Fruit fly (Drosophila melanogaster) whole organism, embryonic: ENCODE data around the gene CG34148.

ENCODE experiments used
- ATbp ChIP-seq: fragments of 200-800 bp; sonication (Bioruptor generic); optimal IDR thresholded peaks from 2 replicates; lab custom pipeline; 2017; ENCODE audit warnings: missing biosample characterization, mild to moderate bottlenecking, missing genetic modification characterization, missing genetic modification reagents
- Blimp-1 ChIP-seq: fragments of 200-800 bp; sonication (Bioruptor generic); optimal IDR thresholded peaks from 3 replicates; lab custom pipeline; 2018; ENCODE audit warnings: missing biosample characterization, missing genetic modification characterization, mild to moderate bottlenecking, moderate library complexity, missing genetic modification reagents
- CG10366 ChIP-seq: fragments of 200-800 bp; sonication (Bioruptor generic); IDR thresholded peaks from 2 replicates; pipeline ENCODE4 v1.3.6; 2022; ENCODE audit warnings: missing biosample characterization, missing genetic modification characterization
- CG12391 ChIP-seq: fragments of 200-800 bp; sonication (Bioruptor generic); optimal IDR thresholded peaks from 3 replicates; lab custom pipeline; 2018; ENCODE audit warnings: missing biosample characterization, mild to moderate bottlenecking, missing genetic modification characterization, moderate library complexity
- CG13424 ChIP-seq: fragments of 200-800 bp; sonication (Bioruptor generic); optimal IDR thresholded peaks from 2 replicates; lab custom pipeline; 2019; ENCODE audit warnings: missing biosample characterization, mild to moderate bottlenecking, missing genetic modification characterization, moderate library complexity
- CG15269 ChIP-seq: fragments of 200-800 bp; sonication (Bioruptor generic); optimal IDR thresholded peaks from 2 replicates; lab custom pipeline; 2018; ENCODE audit warnings: missing biosample characterization, mild to moderate bottlenecking, missing genetic modification characterization, moderate library complexity
- CG17359 ChIP-seq: fragments of 200-800 bp; sonication (Bioruptor generic); optimal IDR thresholded peaks from 3 replicates; lab custom pipeline; 2018; ENCODE audit warnings: missing biosample characterization, mild to moderate bottlenecking, missing genetic modification characterization, moderate library complexity
- CG17361 ChIP-seq: fragments of 200-800 bp; sonication (Bioruptor generic); IDR thresholded peaks from 3 replicates; pipeline ENCODE4 v1.3.6; 2022; ENCODE audit warnings: missing biosample characterization, missing genetic modification characterization
- CG18011 ChIP-seq: fragments of 200-800 bp; sonication (Bioruptor generic); optimal IDR thresholded peaks from 2 replicates; lab custom pipeline; 2017; ENCODE audit warnings: missing biosample characterization, missing genetic modification characterization, mild to moderate bottlenecking, moderate library complexity, missing genotype
- CG18619 ChIP-seq: fragments of 200-800 bp; sonication (Bioruptor generic); optimal IDR thresholded peaks from 3 replicates; lab custom pipeline; 2017; ENCODE audit warnings: missing biosample characterization, mild to moderate bottlenecking, missing genetic modification characterization
- CG6689 ChIP-seq: fragments of 200-800 bp; sonication (Bioruptor generic); IDR thresholded peaks from 2 replicates; pipeline ENCODE4 v1.3.6; 2022; ENCODE audit warnings: missing biosample characterization, missing genetic modification characterization
- CG8944 ChIP-seq: fragments of 200-800 bp; sonication (Bioruptor generic); optimal IDR thresholded peaks from 3 replicates; lab custom pipeline; 2016; ENCODE audit warnings: missing biosample characterization, missing genetic modification characterization
- CG9797 ChIP-seq: fragments of 200-800 bp; sonication (Bioruptor generic); optimal IDR thresholded peaks from 3 replicates; lab custom pipeline; 2018; ENCODE audit warnings: missing biosample characterization, mild to moderate bottlenecking, missing genetic modification characterization
- D19A ChIP-seq: fragments of 200-800 bp; optimal IDR thresholded peaks from 3 replicates; lab custom pipeline; 2019; ENCODE audit warnings: missing biosample characterization, mild to moderate bottlenecking, missing genetic modification characterization, moderate library complexity
- Deaf1 ChIP-seq: fragments of 200-800 bp; optimal IDR thresholded peaks from 3 replicates; lab custom pipeline; 2019; ENCODE audit warnings: missing biosample characterization, mild to moderate bottlenecking, missing genetic modification characterization, moderate library complexity
- Dip2 ChIP-seq: fragments of 200-800 bp; sonication (Bioruptor generic); IDR thresholded peaks from 2 replicates; pipeline ENCODE4 v1.3.6; 2022; ENCODE audit warnings: missing biosample characterization, missing genetic modification characterization
- Fer2 ChIP-seq: fragments of 200-800 bp; sonication (Bioruptor generic); optimal IDR thresholded peaks from 2 replicates; lab custom pipeline; 2018; ENCODE audit warnings: missing biosample characterization, mild to moderate bottlenecking, missing genetic modification characterization, moderate library complexity
- GATAe ChIP-seq: fragments of 200-800 bp; sonication (Bioruptor generic); conservative IDR thresholded peaks from 2 replicates; pipeline ENCODE4 v1.3.6; 2022; ENCODE audit warnings: missing biosample characterization, missing genetic modification characterization
- Hr39 ChIP-seq: fragments of >200 bp; optimal IDR thresholded peaks from 2 replicates; lab custom pipeline; 2017
- Kr ChIP-seq: fragments of 200-800 bp; sonication (Bioruptor generic); optimal IDR thresholded peaks from 2 replicates; lab custom pipeline; 2017; ENCODE audit warnings: missing biosample characterization, mild to moderate bottlenecking, missing genetic modification characterization
- MESR4 ChIP-seq: fragments of 200-800 bp; sonication (Bioruptor generic); optimal IDR thresholded peaks from 2 replicates; lab custom pipeline; 2018; ENCODE audit warnings: missing biosample characterization, mild to moderate bottlenecking, missing genetic modification characterization, moderate library complexity
- Mes4 ChIP-seq: fragments of 200-800 bp; sonication (Bioruptor generic); optimal IDR thresholded peaks from 2 replicates; lab custom pipeline; 2016; ENCODE audit warnings: missing biosample characterization, missing genetic modification characterization
- Nf-YB ChIP-seq: fragments of 200-800 bp; sonication (Bioruptor generic); optimal IDR thresholded peaks from 3 replicates; lab custom pipeline; 2019; ENCODE audit warnings: missing biosample characterization, mild to moderate bottlenecking, missing genetic modification characterization, moderate library complexity
- NfI ChIP-seq: fragments of 200-800 bp; sonication (Bioruptor generic); optimal IDR thresholded peaks from 3 replicates; lab custom pipeline; 2018; ENCODE audit warnings: missing biosample characterization, mild to moderate bottlenecking, missing genetic modification characterization, moderate library complexity
- Opbp ChIP-seq: fragments of 200-800 bp; sonication (Bioruptor generic); IDR thresholded peaks from 3 replicates; pipeline ENCODE4 v1.3.6; 2022; ENCODE audit warnings: missing biosample characterization, missing genetic modification characterization; ENCODE audit not compliant: partially characterized antibody
- Rfx ChIP-seq: fragments of 200-800 bp; sonication (Bioruptor generic); IDR thresholded peaks from 2 replicates; pipeline ENCODE4 v1.3.6; 2022; ENCODE audit warnings: missing biosample characterization, missing genetic modification characterization
- Sox100B ChIP-seq: fragments of 200-800 bp; sonication (Bioruptor generic); optimal IDR thresholded peaks from 3 replicates; lab custom pipeline; 2018; ENCODE audit warnings: missing biosample characterization, mild to moderate bottlenecking, missing genetic modification characterization
- Ssrp ChIP-seq: fragments of 200-800 bp; sonication (Bioruptor generic); optimal IDR thresholded peaks from 2 replicates; lab custom pipeline; 2018; ENCODE audit warnings: missing biosample characterization, mild to moderate bottlenecking, missing genetic modification characterization, moderate library complexity
- TFAM ChIP-seq: fragments of 200-800 bp; sonication (Bioruptor generic); optimal IDR thresholded peaks from 2 replicates; lab custom pipeline; 2017; ENCODE audit warnings: missing biosample characterization, missing genetic modification characterization, inconsistent platforms
- YL-1 ChIP-seq: fragments of 200-800 bp; sonication (Bioruptor generic); optimal IDR thresholded peaks from 3 replicates; lab custom pipeline; 2017; ENCODE audit warnings: missing biosample characterization, mild to moderate bottlenecking, missing genetic modification characterization
- ab ChIP-seq: fragments of 200-800 bp; sonication (Bioruptor generic); optimal IDR thresholded peaks from 2 replicates; lab custom pipeline; 2016; ENCODE audit warnings: missing biosample characterization, missing genetic modification characterization
- al ChIP-seq: fragments of 200-800 bp; sonication (Bioruptor generic); IDR thresholded peaks from 2 replicates; pipeline ENCODE4 v1.3.6; 2022; ENCODE audit warnings: missing biosample characterization, missing genetic modification characterization
- bcd ChIP-seq: fragments of 200-800 bp; sonication (Bioruptor generic); optimal IDR thresholded peaks from 2 replicates; lab custom pipeline; 2017; ENCODE audit warnings: missing biosample characterization, mild to moderate bottlenecking, missing genetic modification characterization
- br ChIP-seq: fragments of >200 bp; optimal IDR thresholded peaks from 2 replicates; lab custom pipeline; 2017
- btn ChIP-seq: fragments of 200-800 bp; sonication (Bioruptor generic); optimal IDR thresholded peaks from 2 replicates; lab custom pipeline; 2016; ENCODE audit warnings: missing biosample characterization, missing genetic modification characterization
- chinmo ChIP-seq: fragments of 200-800 bp; sonication (Bioruptor generic); IDR thresholded peaks from 4 replicates; pipeline ENCODE4 v1.3.6; 2022; ENCODE audit warnings: missing biosample characterization, missing genetic modification characterization; ENCODE audit not compliant: partially characterized antibody
- croc ChIP-seq: fragments of 200-800 bp; sonication (Bioruptor generic); conservative IDR thresholded peaks from 3 replicates; pipeline ENCODE4 v1.3.6; 2022; ENCODE audit warnings: missing biosample characterization, missing genetic modification characterization
- crp ChIP-seq, 2 experiments: fragments of 200-800 bp; sonication (Bioruptor generic); optimal IDR thresholded peaks; 2 replicates in 1 of 2; 3 replicates in 1 of 2; lab custom pipeline; 2017; ENCODE audit warnings: missing biosample characterization in 2 of 2, missing genetic modification characterization in 2 of 2, mild to moderate bottlenecking in 1 of 2, moderate library complexity in 1 of 2
- dmrt11E ChIP-seq: fragments of 200-800 bp; sonication (Bioruptor generic); optimal IDR thresholded peaks from 3 replicates; lab custom pipeline; 2018; ENCODE audit warnings: missing biosample characterization, mild to moderate bottlenecking, missing genetic modification characterization, moderate library complexity
- emc ChIP-seq: fragments of 200-800 bp; sonication (Bioruptor generic); optimal IDR thresholded peaks from 2 replicates; lab custom pipeline; 2016; ENCODE audit warnings: missing biosample characterization, missing genetic modification characterization
- fru ChIP-seq: fragments of >200 bp; optimal IDR thresholded peaks from 2 replicates; lab custom pipeline; 2017
- lov ChIP-seq, 2 experiments: fragments of 200-800 bp in 1 of 2; fragments of >200 bp in 1 of 2; sonication (Bioruptor generic) in 1 of 2; IDR thresholded peaks in 1 of 2; optimal IDR thresholded peaks in 1 of 2; 2 replicates in 1 of 2; 3 replicates in 1 of 2; pipeline versions ENCODE4 v1.3.6 to Lab custom; 2017 to 2022; ENCODE audit warnings: missing biosample characterization in 1 of 2, missing genetic modification characterization in 1 of 2
- maf-S ChIP-seq: fragments of 200-800 bp; sonication (Bioruptor generic); optimal IDR thresholded peaks from 2 replicates; lab custom pipeline; 2016; ENCODE audit warnings: missing biosample characterization, missing genetic modification characterization
- nau ChIP-seq: fragments of 200-800 bp; sonication (Bioruptor generic); optimal IDR thresholded peaks from 3 replicates; lab custom pipeline; 2017; ENCODE audit warnings: missing biosample characterization, mild to moderate bottlenecking, missing genetic modification characterization, missing genetic modification reagents
- prd ChIP-seq, 3 experiments: fragments of >200 bp in 2 of 3; fragments of 200-800 bp in 1 of 3; sonication (Bioruptor generic) in 1 of 3; optimal IDR thresholded peaks in 2 of 3; IDR thresholded peaks in 1 of 3; 2 replicates in 2 of 3; 3 replicates in 1 of 3; pipeline versions ENCODE4 v1.3.6 to Lab custom; 2017 to 2022; ENCODE audit warnings: missing biosample characterization in 1 of 3, missing genetic modification characterization in 1 of 3
- pum ChIP-seq: fragments of 200-800 bp; sonication (Bioruptor generic); optimal IDR thresholded peaks from 2 replicates; lab custom pipeline; 2016; ENCODE audit warnings: missing biosample characterization, missing genetic modification characterization
- sd ChIP-seq: fragments of 200-800 bp; sonication (Bioruptor generic); optimal IDR thresholded peaks from 3 replicates; lab custom pipeline; 2018; ENCODE audit warnings: missing biosample characterization, mild to moderate bottlenecking, missing genetic modification characterization, moderate library complexity
- slp2 ChIP-seq: fragments of 200-800 bp; sonication (Bioruptor generic); optimal IDR thresholded peaks from 2 replicates; lab custom pipeline; 2016; ENCODE audit warnings: missing biosample characterization, missing genetic modification characterization
- tap ChIP-seq: fragments of 200-800 bp; optimal IDR thresholded peaks from 3 replicates; lab custom pipeline; 2019; ENCODE audit warnings: missing biosample characterization, mild to moderate bottlenecking, missing genetic modification characterization, moderate library complexity
- vfl ChIP-seq: fragments of 200-800 bp; sonication (Bioruptor generic); optimal IDR thresholded peaks from 2 replicates; lab custom pipeline; 2016; ENCODE audit warnings: missing biosample characterization, missing genetic modification characterization

Gene CG34148

DNA sequence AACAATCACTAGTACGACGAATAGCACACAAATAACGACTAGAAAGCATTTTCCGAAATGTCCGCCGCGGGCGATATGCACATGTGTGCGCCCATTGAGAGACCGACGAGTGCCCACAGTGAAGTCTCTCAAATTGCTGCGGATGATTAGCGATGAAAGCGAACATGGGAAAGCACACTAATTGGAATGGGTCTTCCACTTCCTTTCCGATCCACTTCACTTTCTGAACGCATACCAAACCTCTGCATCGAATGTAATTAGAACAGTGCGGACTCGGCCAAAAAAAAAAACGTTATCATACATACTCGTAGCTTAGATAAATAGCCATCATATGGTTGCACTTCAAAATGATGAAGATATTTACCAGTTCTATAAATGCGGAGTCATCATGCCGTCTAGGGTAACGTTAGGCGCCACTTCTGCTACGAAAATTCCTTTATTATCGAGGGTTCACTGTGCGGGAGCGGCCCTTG lies 28.5 kb downstream of the CG34148 start (continued):
- TF ChIP-seq CG18011, result no peak
- TF ChIP-seq CG13424 (tag; lab: Kevin White, UChicago), result peak; percentile 57
- peak; percentile 54 for TF ChIP-seq dmrt11E (tag; lab: Kevin White, UChicago)
- peak; percentile 55 for TF ChIP-seq Mes4 (GFP tag; lab: Kevin White, UChicago)
- no peak for TF ChIP-seq bcd (GFP tag; lab: Kevin White, UChicago)
- TF ChIP-seq Nf-YB (GFP tag; lab: Kevin White, UChicago), result no peak
- no peak for TF ChIP-seq vfl (GFP tag; lab: Kevin White, UChicago)
- TF ChIP-seq CG12391 (tag; lab: Kevin White, UChicago), result peak; percentile 61
- no peak for TF ChIP-seq Dip2 (GFP tag; lab: Robert Waterston, UW)
- TF ChIP-seq nau (GFP tag; lab: Kevin White, UChicago), result no peak
- TF ChIP-seq Fer2 (tag; lab: Kevin White, UChicago), result no peak
- peak; percentile 24 for TF ChIP-seq ATbp (GFP tag; lab: Kevin White, UChicago)
- TF ChIP-seq CG18619 (GFP tag; lab: Kevin White, UChicago), result peak; percentile 21
- TF ChIP-seq Rfx (GFP tag; lab: Robert Waterston, UW), result no peak
- TF ChIP-seq Kr, result no peak
- TF ChIP-seq lov (optimal IDR thresholded peaks at IDR 0.05; lab: Kevin White, UChicago), result no peak
- TF ChIP-seq lov (GFP tag; IDR thresholded peaks at IDR 0.05; lab: Robert Waterston, UW), result 0 out of 3 replicates have a peak, but pooled peaks have one; percentile 65
- no peak for TF ChIP-seq Hr39 (lab: Kevin White, UChicago)
- peak; percentile 8 for TF ChIP-seq NfI (GFP tag; lab: Kevin White, UChicago)
- TF ChIP-seq al (GFP tag; lab: Robert Waterston, UW), result no peak
- no peak for TF ChIP-seq tap (tag; lab: Kevin White, UChicago)
- no peak for TF ChIP-seq GATAe (GFP tag; lab: Robert Waterston, UW)
- no peak for TF ChIP-seq Deaf1 (tag; lab: Kevin White, UChicago)
- no peak for TF ChIP-seq CG9797 (GFP tag; lab: Kevin White, UChicago)
- TF ChIP-seq Ssrp, result peak; percentile 64
- TF ChIP-seq Blimp-1 (GFP tag; lab: Kevin White, UChicago), result peak; percentile 61
- TF ChIP-seq br (lab: Kevin White, UChicago), result no peak
- no peak for TF ChIP-seq Opbp (GFP tag; lab: Robert Waterston, UW)
- no peak for TF ChIP-seq emc (GFP tag; lab: Kevin White, UChicago)
- peak; percentile 45; the same call in 1 of the 3 replicates for TF ChIP-seq croc (GFP tag; lab: Robert Waterston, UW)
- TF ChIP-seq D19A, result no peak
- no peak for TF ChIP-seq prd (optimal IDR thresholded peaks at IDR 0.05; lab: Kevin White, UChicago)
- peak; percentile 55; the same call in 1 of the 3 replicates for TF ChIP-seq prd (GFP tag; IDR thresholded peaks at IDR 0.05; lab: Robert Waterston, UW)
- TF ChIP-seq ab (GFP tag; lab: Kevin White, UChicago), result no peak
- TF ChIP-seq Sox100B (GFP tag; lab: Kevin White, UChicago), result peak; percentile 22
- TF ChIP-seq CG17361, result peak; percentile 74
- peak; percentile 36; the same call in 1 of the 2 replicates for TF ChIP-seq CG6689 (GFP tag; lab: Robert Waterston, UW)
- peak; percentile 55 for TF ChIP-seq pum (GFP tag; lab: Kevin White, UChicago)
- TF ChIP-seq chinmo, result no peak
- peak; percentile 50 for TF ChIP-seq sd
- no peak for TF ChIP-seq fru (lab: Kevin White, UChicago)
- TF ChIP-seq crp (GFP tag; optimal IDR thresholded peaks at IDR 0.05; lab: Kevin White, UChicago), result no peak
- no peak for TF ChIP-seq CG8944 (GFP tag; lab: Kevin White, UChicago)
- no peak for TF ChIP-seq CG10366 (GFP tag; lab: Robert Waterston, UW)
- no peak for TF ChIP-seq TFAM (GFP tag; lab: Kevin White, UChicago)
- peak; percentile 28 for TF ChIP-seq slp2 (GFP tag; lab: Kevin White, UChicago)
- no peak for TF ChIP-seq CG15269 (tag; lab: Kevin White, UChicago)
- TF ChIP-seq YL-1, result peak; percentile 1
- TF ChIP-seq maf-S (GFP tag; lab: Kevin White, UChicago), result no peak
- no peak for TF ChIP-seq btn (GFP tag; lab: Kevin White, UChicago)
- TF ChIP-seq MESR4, result no peak
- peak; percentile 6 for TF ChIP-seq CG17359 (tag; lab: Kevin White, UChicago)
